Fruit fly (Drosophila melanogaster): ENCODE data around the gene mRpL22.

dm6 chrX:16751579-16752156 lies 32.1 kb upstream of the mRpL22 start, which contains the start of gene goe:
- TF ChIP-seq Myc (optimal IDR thresholded peaks at IDR 0.05) (no peak), ttk (optimal IDR thresholded peaks at IDR 0.05) (no peak), h (optimal IDR thresholded peaks at IDR 0.05) (no peak), psq (optimal IDR thresholded peaks at IDR 0.05) (no peak)

Data from Kc167 (cell line).